Worm (Caenorhabditis elegans) whole organism, L4 larva: ENCODE measurements around the gene ceh-36.
"Not testable (repeated sequence)": the region's sequence is repeated elsewhere in the genome, so short reads cannot be mapped to it uniquely, and the experiment has no call there.

Experiments used
- F44E2.7 ChIP-seq: fragments of 200-800 bp; sonication (Bioruptor generic); IDR thresholded peaks from 2 replicates; pipeline ENCODE4 v2.1.2; 2022; ENCODE audit warnings: missing genetic modification characterization, missing compliant biosample characterization
- F49E8.2 ChIP-seq: sonication (generic microtip); optimal IDR thresholded peaks from 2 replicates; lab custom pipeline; 2016; ENCODE audit warnings: missing compliant biosample characterization, mild to moderate bottlenecking, missing genetic modification characterization, borderline replicate concordance
- R02D3.7 ChIP-seq: fragments of 150-350 bp; sonication (generic microtip); optimal IDR thresholded peaks from 3 replicates; lab custom pipeline; 2014; ENCODE audit warnings: missing biosample characterization, missing genetic modification characterization
- T20F7.1 ChIP-seq: fragments of 200-800 bp; sonication (Bioruptor generic); optimal IDR thresholded peaks from 2 replicates; lab custom pipeline; 2018; ENCODE audit warnings: mild to moderate bottlenecking, missing genetic modification characterization, missing compliant biosample characterization
- T26A8.4 ChIP-seq: fragments of 200-800 bp; sonication (Bioruptor generic); IDR thresholded peaks from 2 replicates; pipeline ENCODE4 v1.3.6; 2022; ENCODE audit warnings: missing genetic modification characterization, missing compliant biosample characterization
- Y105C5A.15 ChIP-seq: fragments of 200-800 bp; sonication (Bioruptor generic); IDR thresholded peaks from 2 replicates; pipeline ENCODE4 v1.3.6; 2022; ENCODE audit warnings: missing genetic modification characterization, missing compliant biosample characterization
- Y75B8A.6 ChIP-seq: fragments of 200-800 bp; sonication (Bioruptor generic); IDR thresholded peaks from 2 replicates; pipeline ENCODE4 v1.3.6; 2022; ENCODE audit warnings: missing genetic modification reagents, missing genetic modification characterization, missing compliant biosample characterization
- aha-1 ChIP-seq: fragments of 150-350 bp; peaks from one replicate; lab custom pipeline; 2014; ENCODE audit warnings: missing biosample characterization, missing genetic modification characterization
- arid-1 ChIP-seq: fragments of 200-800 bp; sonication (Bioruptor generic); conservative IDR thresholded peaks from 2 replicates; pipeline ENCODE4 v1.3.6; 2022; ENCODE audit warnings: missing genetic modification reagents, missing genetic modification characterization, missing compliant biosample characterization
- ceh-62 ChIP-seq: sonication (generic microtip); optimal IDR thresholded peaks from 2 replicates; lab custom pipeline; 2017; ENCODE audit warnings: missing biosample characterization, missing genetic modification characterization
- ceh-82 ChIP-seq: sonication (generic microtip); optimal IDR thresholded peaks from 2 replicates; lab custom pipeline; 2017; ENCODE audit warnings: missing biosample characterization, missing genetic modification characterization
- ces-1 ChIP-seq: fragments of 150-350 bp; sonication (generic microtip); optimal IDR thresholded peaks from 4 replicates; lab custom pipeline; 2014; ENCODE audit warnings: missing biosample characterization, missing genetic modification reagents, missing genetic modification characterization
- daf-16 ChIP-seq, 3 experiments: sonication (generic microtip); optimal IDR thresholded peaks; 2 replicates each; lab custom pipeline; 2016 to 2017; ENCODE audit warnings: missing genetic modification characterization in 3 of 3, missing genetic modification reagents in 3 of 3, mild to moderate bottlenecking in 2 of 3, missing compliant biosample characterization in 2 of 3, missing biosample characterization in 1 of 3, moderate library complexity in 1 of 3
- daf-19 ChIP-seq: fragments of 200-800 bp; sonication (Bioruptor generic); conservative IDR thresholded peaks from 2 replicates; pipeline ENCODE4 v1.3.6; 2022; ENCODE audit warnings: missing genetic modification characterization, missing compliant biosample characterization
- daf-8 ChIP-seq: fragments of 200-800 bp; sonication (Bioruptor generic); IDR thresholded peaks from 2 replicates; pipeline ENCODE4 v1.3.6; 2022; ENCODE audit warnings: missing genetic modification characterization, missing compliant biosample characterization
- dmd-6 ChIP-seq: fragments of 200-800 bp; sonication (Bioruptor generic); IDR thresholded peaks from 2 replicates; pipeline ENCODE4 v1.3.6; 2022; ENCODE audit warnings: missing genetic modification reagents, missing genetic modification characterization, missing compliant biosample characterization
- dmd-8 ChIP-seq: fragments of 200-800 bp; sonication (Bioruptor generic); IDR thresholded peaks from 2 replicates; pipeline ENCODE4 v1.3.6; 2022; ENCODE audit warnings: missing genetic modification characterization, missing compliant biosample characterization
- duxl-1 ChIP-seq: sonication (generic microtip); optimal IDR thresholded peaks from 2 replicates; lab custom pipeline; 2016; ENCODE audit warnings: mild to moderate bottlenecking, missing genetic modification characterization, moderate library complexity, missing compliant biosample characterization; ENCODE audit not compliant: poor library complexity
- egl-43 ChIP-seq: fragments of 200-800 bp; sonication (Bioruptor generic); IDR thresholded peaks from 2 replicates; pipeline ENCODE4 v1.3.6; 2022; ENCODE audit warnings: missing genetic modification reagents, missing genetic modification characterization, missing compliant biosample characterization
- lim-7 ChIP-seq: fragments of 200-800 bp; sonication (Bioruptor generic); IDR thresholded peaks from 2 replicates; pipeline ENCODE4 v1.3.6; 2022; ENCODE audit warnings: missing genetic modification characterization, missing compliant biosample characterization
- lin-29 ChIP-seq: fragments of 200-800 bp; sonication (Bioruptor generic); IDR thresholded peaks from 2 replicates; pipeline ENCODE4 v1.3.6; 2022; ENCODE audit warnings: missing genetic modification reagents, missing genetic modification characterization, missing compliant biosample characterization
- lin-38 ChIP-seq: fragments of 200-800 bp; sonication (Bioruptor generic); IDR thresholded peaks from 2 replicates; pipeline ENCODE4 v1.3.6; 2022; ENCODE audit warnings: missing genetic modification reagents, missing genetic modification characterization, missing compliant biosample characterization
- lsy-2 ChIP-seq, 2 experiments: fragments of 150-350 bp in 1 of 2; sonication (generic microtip) in 1 of 2; optimal IDR thresholded peaks; 2 replicates each; lab custom pipeline; 2014 to 2017; ENCODE audit warnings: missing biosample characterization in 2 of 2, missing genetic modification characterization in 2 of 2
- madf-5 ChIP-seq, 2 experiments: fragments of 200-800 bp; sonication (Bioruptor generic); IDR thresholded peaks; 2 replicates each; pipeline ENCODE4 v1.3.6; 2022; ENCODE audit warnings: missing compliant biosample characterization in 2 of 2, missing genetic modification characterization in 2 of 2
- mdl-1 ChIP-seq, 2 experiments: fragments of 150-350 bp in 1 of 2; sonication (generic microtip) in 1 of 2; optimal IDR thresholded peaks; 2 replicates each; lab custom pipeline; 2014 to 2017; ENCODE audit warnings: missing biosample characterization in 2 of 2, missing genetic modification characterization in 2 of 2
- mdt-29 ChIP-seq: fragments of 200-800 bp; sonication (Bioruptor generic); IDR thresholded peaks from 2 replicates; pipeline ENCODE4 v1.3.6; 2022; ENCODE audit warnings: missing genetic modification reagents, missing genetic modification characterization, missing compliant biosample characterization
- mes-2 ChIP-seq: sonication (generic microtip); optimal IDR thresholded peaks from 2 replicates; lab custom pipeline; 2016; ENCODE audit warnings: missing genotype, mild to moderate bottlenecking, missing genetic modification characterization, missing compliant biosample characterization; ENCODE audit not compliant: poor library complexity, severe bottlenecking
- nhr-6 ChIP-seq: fragments of 150-350 bp; optimal IDR thresholded peaks from 2 replicates; lab custom pipeline; 2014; ENCODE audit warnings: missing biosample characterization, missing genetic modification characterization
- nhr-77 ChIP-seq: fragments of 150-350 bp; optimal IDR thresholded peaks from 2 replicates; lab custom pipeline; 2014; ENCODE audit warnings: missing biosample characterization, missing genetic modification characterization
- spr-1 ChIP-seq: sonication (generic microtip); optimal IDR thresholded peaks from 2 replicates; lab custom pipeline; 2016; ENCODE audit warnings: mild to moderate bottlenecking, missing genetic modification characterization, missing compliant biosample characterization
- unc-62 ChIP-seq, 3 experiments: fragments of 150-350 bp in 1 of 3; sonication (generic microtip); optimal IDR thresholded peaks in 2 of 3; peaks in 1 of 3; 1 replicate in 1 of 3; 2 replicates in 2 of 3; lab custom pipeline; 2014 to 2017; ENCODE audit warnings: missing biosample characterization in 3 of 3, missing genetic modification characterization in 3 of 3, missing genetic modification reagents in 3 of 3, missing genotype in 1 of 3
- vab-7 ChIP-seq: fragments of 200-800 bp; sonication (Bioruptor generic); IDR thresholded peaks from 2 replicates; pipeline ENCODE4 v1.3.6; 2022; ENCODE audit warnings: missing genetic modification reagents, missing genetic modification characterization, missing compliant biosample characterization
- zag-1 ChIP-seq: fragments of 150-350 bp; optimal IDR thresholded peaks from 2 replicates; lab custom pipeline; 2014; ENCODE audit warnings: missing biosample characterization, missing genetic modification characterization
- zip-11 ChIP-seq: fragments of 200-800 bp; sonication (Bioruptor generic); IDR thresholded peaks from 2 replicates; pipeline ENCODE4 v1.3.6; 2022; ENCODE audit warnings: missing genetic modification characterization, missing compliant biosample characterization

Gene ceh-36

ce11 chrX:14141896-14142392, 44.4 kb downstream of the ceh-36 start, which contains the start of gene ceh-89:
Gene ceh-89, plus strand, starts transcription at chrX:14141946.
- TF ChIP-seq nhr-77 (tag; lab: Kevin White, UChicago) (no peak), aha-1 (tag; lab: Kevin White, UChicago) (peak; percentile 95)

DNA sequence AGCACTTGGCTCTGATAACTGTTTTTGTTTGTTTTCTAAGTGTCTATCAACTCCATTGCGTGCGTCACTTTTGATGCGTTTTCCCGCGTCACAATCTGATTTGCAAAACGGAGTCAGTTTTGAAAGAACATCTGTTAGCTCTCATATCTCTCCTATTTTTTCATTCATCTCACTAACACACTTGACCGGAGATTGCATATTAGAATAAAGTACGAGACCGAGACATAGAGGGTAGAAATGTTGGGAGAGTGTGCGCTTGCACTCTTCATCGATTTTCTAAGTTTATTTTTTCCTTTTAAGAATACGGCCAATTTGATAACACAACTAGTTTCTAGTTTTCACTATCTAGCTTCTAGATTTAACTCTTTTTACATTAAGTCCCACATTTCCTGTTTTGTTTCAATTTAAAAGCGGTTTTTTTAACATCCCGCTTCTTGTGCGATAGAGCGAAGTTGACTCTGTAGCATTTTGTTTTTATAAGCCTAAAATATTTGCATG, 45.0 kb downstream of the ceh-36 start:
- TF ChIP-seq ces-1 (GFP tag; lab: Kevin White, UChicago), result peak; percentile 2
- peak in 1 of 2 experiments; percentile 83 for TF ChIP-seq unc-62 (GFP tag; optimal IDR thresholded peaks at IDR 0.05 in 1 of 2; lab: Kevin White, UChicago)
- no peak for TF ChIP-seq unc-62 (tag; optimal IDR thresholded peaks at IDR 0.05; lab: Kevin White, UChicago)
- no peak for TF ChIP-seq zag-1
- TF ChIP-seq lin-29, result no peak
- no peak for TF ChIP-seq mdt-29 (GFP tag; lab: Robert Waterston, UW)
- TF ChIP-seq daf-19 (GFP tag; lab: Robert Waterston, UW), result no peak
- TF ChIP-seq nhr-6, result no peak
- TF ChIP-seq, all 104 proteins: peak for 2

ce11 chrX:14140040-14140439, 46.3 kb downstream of the ceh-36 start, which contains the start of gene nkat-1:
Gene nkat-1, minus strand, starts transcription at chrX:14140140.
- TF ChIP-seq mdl-1 (tag; optimal IDR thresholded peaks at IDR 0.05; lab: Kevin White, UChicago) (no peak), Y75B8A.6 (GFP tag; lab: Robert Waterston, UW) (no peak), dmd-8 (no peak), aha-1 (tag; lab: Kevin White, UChicago) (no peak), lsy-2 (tag; optimal IDR thresholded peaks at IDR 0.05; lab: Kevin White, UChicago) (no peak), spr-1 (no peak), arid-1 (GFP tag; lab: Robert Waterston, UW) (no peak), zip-11 (GFP tag; lab: Robert Waterston, UW) (no peak), F49E8.2 (tag; lab: Kevin White, UChicago) (no peak), daf-8 (no peak), ceh-62 (tag; lab: Kevin White, UChicago) (no peak), R02D3.7 (tag; lab: Kevin White, UChicago) (no peak), T20F7.1 (no peak), ceh-82 (tag; lab: Kevin White, UChicago) (no peak)

DNA sequence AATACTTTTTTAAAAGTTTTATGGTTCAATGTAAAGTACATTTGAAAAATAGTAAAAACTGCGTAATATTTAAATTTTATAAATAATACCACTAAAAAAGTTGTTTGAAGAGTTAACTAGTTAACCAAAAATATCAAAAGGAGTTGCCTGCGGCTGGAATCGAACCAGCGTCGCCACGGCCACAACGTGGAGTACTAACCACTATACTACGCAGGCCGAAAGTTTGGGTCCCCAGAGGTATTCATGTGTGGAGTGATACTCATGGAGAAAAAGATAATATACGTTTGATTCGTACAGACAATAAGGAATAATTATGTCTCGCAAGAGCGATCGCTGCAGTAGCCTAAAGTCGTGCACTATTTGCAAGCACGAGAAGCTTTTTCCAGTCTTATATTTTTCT, 49.6 kb downstream of the ceh-36 start:
- 0 out of 2 replicates have a peak, but pooled peaks have one; percentile 45 for TF ChIP-seq vab-7
- 0 out of 2 replicates have a peak, but pooled peaks have one; percentile 42 for TF ChIP-seq F44E2.7 (GFP tag; lab: Robert Waterston, UW)
- TF ChIP-seq lim-7, result peak; percentile 58; the same call in 1 of the 2 replicates
- TF ChIP-seq daf-19 (GFP tag; lab: Robert Waterston, UW), result peak; percentile 68; the same call in 1 of the 2 replicates
- 0 out of 4 replicates have a peak, but pooled peaks of 1 of the 2 experiments have one; percentile 11 for TF ChIP-seq madf-5 (GFP tag; IDR thresholded peaks at IDR 0.05; lab: Robert Waterston, UW)
- peak; percentile 78; the same call in 1 of the 2 replicates for TF ChIP-seq egl-43 (GFP tag; lab: Robert Waterston, UW)
- TF ChIP-seq duxl-1 (tag; lab: Kevin White, UChicago), result peak; percentile 43
- 0 out of 2 replicates have a peak, but pooled peaks have one; percentile 44 for TF ChIP-seq Y105C5A.15 (GFP tag; lab: Robert Waterston, UW)
- 0 out of 2 replicates have a peak, but pooled peaks have one; percentile 13 for TF ChIP-seq lin-29
- TF ChIP-seq dmd-6 (GFP tag; lab: Robert Waterston, UW), result peak; percentile 34; the same call in 1 of the 2 replicates
- TF ChIP-seq daf-16 (GFP tag; optimal IDR thresholded peaks at IDR 0.05; lab: Kevin White, UChicago), result not testable (repeated sequence)
- TF ChIP-seq daf-16 (tag; optimal IDR thresholded peaks at IDR 0.05; lab: Kevin White, UChicago), result peak; percentile 10
- TF ChIP-seq T26A8.4 (GFP tag; lab: Robert Waterston, UW), result peak; percentile 54; the same call in 1 of the 2 replicates
- TF ChIP-seq lin-38 (GFP tag; lab: Robert Waterston, UW), result peak; percentile 62
- TF ChIP-seq mes-2, result peak; percentile 25
